Worm (Caenorhabditis elegans) whole organism, L3 larva: ENCODE measurements around the gene spp-28.

Experiments used
- elt-3 ChIP-seq, 3 experiments: fragments of 150-350 bp in 1 of 3; sonication (generic microtip) in 2 of 3; optimal IDR thresholded peaks; 2 replicates in 2 of 3; 4 replicates in 1 of 3; lab custom pipeline; 2014 to 2017; ENCODE audit warnings: missing biosample characterization in 3 of 3, missing genetic modification characterization in 3 of 3
- nfya-1 ChIP-seq: sonication (generic microtip); optimal IDR thresholded peaks from 2 replicates; lab custom pipeline; 2017; ENCODE audit warnings: missing genetic modification characterization, mild to moderate bottlenecking, missing compliant biosample characterization, antibody characterized with exemption, moderate library complexity; ENCODE audit not compliant: insufficient read depth
- skn-1 ChIP-seq: fragments of 150-350 bp; optimal IDR thresholded peaks from 2 replicates; lab custom pipeline; 2014; ENCODE audit warnings: missing biosample characterization, missing genetic modification characterization
- ztf-11 ChIP-seq: fragments of 150-350 bp; optimal IDR thresholded peaks from 2 replicates; lab custom pipeline; 2014; ENCODE audit warnings: missing biosample characterization, missing genetic modification characterization

DNA sequence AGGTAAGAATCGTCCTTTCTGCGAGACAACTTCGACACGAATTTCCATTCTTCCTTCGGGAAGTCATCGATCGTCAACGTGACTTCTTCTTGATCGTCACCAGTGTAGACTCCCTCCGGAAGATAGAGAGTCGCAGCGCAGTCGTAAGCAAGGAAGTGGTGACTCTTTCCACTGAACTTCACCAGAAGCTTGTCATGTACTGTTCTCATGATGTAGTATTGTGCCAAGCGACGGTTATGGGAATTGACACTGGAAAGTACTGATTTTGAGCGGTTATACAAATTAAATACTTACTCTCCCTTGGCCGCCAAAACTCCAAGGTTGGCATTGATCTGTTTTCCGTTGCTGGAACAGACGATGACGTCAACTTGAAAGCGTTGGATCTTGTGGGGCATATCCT lies 14.7 kb downstream of the spp-28 start:
- TF ChIP-seq ztf-11 (tag; lab: Kevin White, UChicago) = no peak
- no peak for TF ChIP-seq elt-3 (tag; optimal IDR thresholded peaks at IDR 0.05; lab: Kevin White, UChicago)
- no peak for TF ChIP-seq nfya-1 (tag; lab: Kevin White, UChicago)
- no peak for TF ChIP-seq skn-1 (tag; lab: Kevin White, UChicago)
